Worm (Caenorhabditis elegans): ENCODE measurements around the gene Y37D8A.29.

Y37D8A.29 gene

ce11 chrIII:12931786-12932427 is 40.4 kb upstream of the Y37D8A.29 start, which contains the start of gene rbm-7 (continued):
- TF ChIP-seq ztf-4 (tag; optimal IDR thresholded peaks at IDR 0.05) (no peak), ama-1 (optimal IDR thresholded peaks at IDR 0.05) (peak; percentile 37), nhr-21 (tag; optimal IDR thresholded peaks at IDR 0.05) (peak; percentile 37), fos-1 (tag; optimal IDR thresholded peaks at IDR 0.05) (peak; percentile 37)

- no peak for TF ChIP-seq elt-1 (tag; optimal IDR thresholded peaks at IDR 0.05)
- no peak for TF ChIP-seq lsy-2 (tag; optimal IDR thresholded peaks at IDR 0.05)
- no peak for TF ChIP-seq lin-39 (tag; optimal IDR thresholded peaks at IDR 0.05)
- no peak for TF ChIP-seq crh-2 (tag; optimal IDR thresholded peaks at IDR 0.05)
- no peak for TF ChIP-seq nhr-77 (tag; optimal IDR thresholded peaks at IDR 0.05)
- no peak for TF ChIP-seq peb-1 (tag; optimal IDR thresholded peaks at IDR 0.05)
- TF ChIP-seq mdl-1 (tag; optimal IDR thresholded peaks at IDR 0.05): no peak
- no peak for TF ChIP-seq Y55F3AM.14 (GFP tag; optimal IDR thresholded peaks at IDR 0.05)
- no peak for TF ChIP-seq ztf-4 (tag; optimal IDR thresholded peaks at IDR 0.05)
- TF ChIP-seq elt-3 (tag; optimal IDR thresholded peaks at IDR 0.05): no peak
- no peak for TF ChIP-seq skn-1 (tag; optimal IDR thresholded peaks at IDR 0.05)
- TF ChIP-seq snpc-4 (tag; optimal IDR thresholded peaks at IDR 0.05): no peak
Observed at ce11 chrIII:12931108-12931507, 39.6 kb upstream of the Y37D8A.29 start.

ce11 chrIII:12929573-12929972 is 38.1 kb upstream of the Y37D8A.29 start, which contains the start of gene Y37D8A.19:
Y37D8A.19 (plus strand) TSS chrIII:12929873.
- TF ChIP-seq blmp-1 (tag; optimal IDR thresholded peaks at IDR 0.05; ENCODE audit: insufficient read depth) (no peak), nhr-77 (tag; optimal IDR thresholded peaks at IDR 0.05) (no peak), nhr-12 (tag; optimal IDR thresholded peaks at IDR 0.05) (no peak), nhr-25 (tag; optimal IDR thresholded peaks at IDR 0.05) (no peak), ama-1 (optimal IDR thresholded peaks at IDR 0.05) (no peak), sma-9 (GFP tag; optimal IDR thresholded peaks at IDR 0.05) (no peak), sma-9 (tag; optimal IDR thresholded peaks at IDR 0.05) (no peak), F13H6.1 (tag; optimal IDR thresholded peaks at IDR 0.05) (no peak), elt-3 (tag; optimal IDR thresholded peaks at IDR 0.05) (no peak), nhr-11 (tag; optimal IDR thresholded peaks at IDR 0.05) (no peak), lin-11 (tag; optimal IDR thresholded peaks at IDR 0.05) (no peak), ztf-11 (tag; optimal IDR thresholded peaks at IDR 0.05) (no peak), unc-39 (tag; optimal IDR thresholded peaks at IDR 0.05) (no peak), nhr-10 (tag; optimal IDR thresholded peaks at IDR 0.05) (no peak), sem-4 (tag; optimal IDR thresholded peaks at IDR 0.05) (no peak), fos-1 (tag; optimal IDR thresholded peaks at IDR 0.05) (no peak)

- TF ChIP-seq fos-1 (tag; optimal IDR thresholded peaks at IDR 0.05): peak; percentile 29
- TF ChIP-seq lin-13 (GFP tag; optimal IDR thresholded peaks at IDR 0.05): peak; percentile 52
- no peak for TF ChIP-seq elt-3 (tag; optimal IDR thresholded peaks at IDR 0.05)
- no peak for TF ChIP-seq sem-4 (tag; optimal IDR thresholded peaks at IDR 0.05)
- TF ChIP-seq lsy-2 (tag; optimal IDR thresholded peaks at IDR 0.05): peak in 1 of 2 experiments; percentile 72
- peak; percentile 28 for TF ChIP-seq unc-55 (GFP tag; optimal IDR thresholded peaks at IDR 0.05)
- no peak for TF ChIP-seq mdl-1 (tag; optimal IDR thresholded peaks at IDR 0.05)
- TF ChIP-seq C34F6.9 (tag; optimal IDR thresholded peaks at IDR 0.05): peak; percentile 40
Observed at ce11 chrIII:12925947-12926607, 34.6 kb upstream of the Y37D8A.29 start, which contains the start of the genes npp-25 and mrps-10. npp-25 (minus strand) TSS chrIII:12925997. mrps-10 (plus strand) TSS chrIII:12926557.

- no peak for TF ChIP-seq R02D3.7 (tag; optimal IDR thresholded peaks at IDR 0.05)
Observed at ce11 chrIII:12920810-12921209, 29.3 kb upstream of the Y37D8A.29 start.

ce11 chrIII:12919882-12920281 is 28.4 kb upstream of the Y37D8A.29 start:
- TF ChIP-seq F13H6.1 (tag; optimal IDR thresholded peaks at IDR 0.05) (peak; percentile 63), mab-5 (tag; optimal IDR thresholded peaks at IDR 0.05) (no peak), fos-1 (tag; optimal IDR thresholded peaks at IDR 0.05) (peak; percentile 95), gmeb-1 (tag; optimal IDR thresholded peaks at IDR 0.05) (peak; percentile 15), nhr-129 (tag; optimal IDR thresholded peaks at IDR 0.05) (peak; percentile 59)
